Fruit fly (Drosophila melanogaster) whole organism, embryonic: Measurements from ENCODE around the gene Noc2.

ENCODE experiments used
- ATbp ChIP-seq: fragments of 200-800 bp; sonication (Bioruptor generic); optimal IDR thresholded peaks from 2 replicates; lab custom pipeline; 2017; ENCODE audit warnings: missing biosample characterization, mild to moderate bottlenecking, missing genetic modification characterization, missing genetic modification reagents
- Antp ChIP-seq: fragments of 200-800 bp; sonication (Bioruptor generic); optimal IDR thresholded peaks from 3 replicates; lab custom pipeline; 2016; ENCODE audit warnings: missing biosample characterization, missing genetic modification characterization
- Bteb2 ChIP-seq: fragments of 200-800 bp; sonication (Bioruptor generic); optimal IDR thresholded peaks from 2 replicates; lab custom pipeline; 2016; ENCODE audit warnings: missing biosample characterization, missing genetic modification characterization
- CG10462 ChIP-seq: fragments of 200-800 bp; sonication (Bioruptor generic); optimal IDR thresholded peaks from 2 replicates; lab custom pipeline; 2016; ENCODE audit warnings: missing biosample characterization, missing genetic modification characterization
- CG10543 ChIP-seq: fragments of 200-800 bp; sonication (Bioruptor generic); optimal IDR thresholded peaks from 3 replicates; lab custom pipeline; 2017; ENCODE audit warnings: missing biosample characterization, mild to moderate bottlenecking, missing genetic modification characterization, moderate library complexity
- CG11085 ChIP-seq: fragments of 200-800 bp; sonication (Bioruptor generic); IDR thresholded peaks from 2 replicates; pipeline ENCODE4 v1.3.6; 2022; ENCODE audit warnings: missing biosample characterization, missing genetic modification characterization
- CG11504 ChIP-seq: fragments of 200-800 bp; sonication (Bioruptor generic); optimal IDR thresholded peaks from 3 replicates; lab custom pipeline; 2019; ENCODE audit warnings: missing biosample characterization, mild to moderate bottlenecking, missing genetic modification characterization, moderate library complexity
- CG12299 ChIP-seq: fragments of 200-800 bp; sonication (Bioruptor generic); optimal IDR thresholded peaks from 2 replicates; lab custom pipeline; 2018; ENCODE audit warnings: missing biosample characterization, mild to moderate bottlenecking, missing genetic modification characterization
- CG13624 ChIP-seq: fragments of 200-800 bp; sonication (Bioruptor generic); optimal IDR thresholded peaks from 2 replicates; lab custom pipeline; 2016; ENCODE audit warnings: missing biosample characterization, missing genetic modification characterization
- CG15696 ChIP-seq: fragments of 200-800 bp; sonication (Bioruptor generic); optimal IDR thresholded peaks from 2 replicates; lab custom pipeline; 2019; ENCODE audit warnings: missing biosample characterization, mild to moderate bottlenecking, missing genetic modification characterization, moderate library complexity
- CG1603 ChIP-seq: fragments of 200-800 bp; sonication (Bioruptor generic); optimal IDR thresholded peaks from 2 replicates; lab custom pipeline; 2019; ENCODE audit warnings: missing biosample characterization, mild to moderate bottlenecking, missing genetic modification characterization, moderate library complexity
- CG17359 ChIP-seq: fragments of 200-800 bp; sonication (Bioruptor generic); optimal IDR thresholded peaks from 3 replicates; lab custom pipeline; 2018; ENCODE audit warnings: missing biosample characterization, mild to moderate bottlenecking, missing genetic modification characterization, moderate library complexity
- CG1792 ChIP-seq: fragments of 200-800 bp; sonication (Bioruptor generic); optimal IDR thresholded peaks from 2 replicates; lab custom pipeline; 2016; ENCODE audit warnings: missing biosample characterization, missing genetic modification characterization
- CG18599 ChIP-seq: fragments of 200-800 bp; sonication (Bioruptor generic); optimal IDR thresholded peaks from 3 replicates; lab custom pipeline; 2017; ENCODE audit warnings: missing biosample characterization, missing genetic modification characterization, mild to moderate bottlenecking, moderate library complexity, missing genetic modification reagents
- CG30403 ChIP-seq: fragments of 200-800 bp; sonication (Bioruptor generic); optimal IDR thresholded peaks from 3 replicates; lab custom pipeline; 2016; ENCODE audit warnings: missing biosample characterization, missing genetic modification characterization
- CG31224 ChIP-seq: fragments of 200-800 bp; sonication (Bioruptor generic); IDR thresholded peaks from 2 replicates; pipeline ENCODE4 v1.3.6; 2022; ENCODE audit warnings: missing biosample characterization, missing genetic modification characterization
- CG3281 ChIP-seq: fragments of 200-800 bp; sonication (Bioruptor generic); optimal IDR thresholded peaks from 3 replicates; lab custom pipeline; 2017; ENCODE audit warnings: missing biosample characterization, mild to moderate bottlenecking, missing genetic modification characterization
- CG34224 ChIP-seq: fragments of 200-800 bp; sonication (Bioruptor generic); IDR thresholded peaks from 3 replicates; pipeline ENCODE4 v1.3.6; 2022; ENCODE audit warnings: missing biosample characterization, missing genetic modification characterization; ENCODE audit not compliant: partially characterized antibody
- CG3838 ChIP-seq: fragments of 200-800 bp; sonication (Bioruptor generic); optimal IDR thresholded peaks from 3 replicates; lab custom pipeline; 2016; ENCODE audit warnings: missing biosample characterization, missing genetic modification characterization
- CG6791 ChIP-seq: fragments of 200-800 bp; sonication (Bioruptor generic); IDR thresholded peaks from 3 replicates; pipeline ENCODE4 v1.3.6; 2022; ENCODE audit warnings: missing biosample characterization, missing genetic modification characterization; ENCODE audit not compliant: partially characterized antibody
- CG7271 ChIP-seq: fragments of 200-800 bp; sonication (Bioruptor generic); optimal IDR thresholded peaks from 2 replicates; lab custom pipeline; 2018; ENCODE audit warnings: missing biosample characterization, mild to moderate bottlenecking, missing genetic modification characterization, moderate library complexity
- CG7839 ChIP-seq: fragments of 200-800 bp; sonication (Bioruptor generic); optimal IDR thresholded peaks from 3 replicates; lab custom pipeline; 2018; ENCODE audit warnings: missing biosample characterization, mild to moderate bottlenecking, missing genetic modification characterization, moderate library complexity
- Chrac-16 ChIP-seq: fragments of 200-800 bp; sonication (Bioruptor generic); optimal IDR thresholded peaks from 3 replicates; lab custom pipeline; 2016; ENCODE audit warnings: missing biosample characterization, missing genetic modification characterization
- Dbx ChIP-seq: fragments of 200-800 bp; sonication (Bioruptor generic); IDR thresholded peaks from 3 replicates; pipeline ENCODE4 v1.3.6; 2022; ENCODE audit warnings: missing biosample characterization, missing genetic modification characterization
- Deaf1 ChIP-seq: fragments of 200-800 bp; optimal IDR thresholded peaks from 3 replicates; lab custom pipeline; 2019; ENCODE audit warnings: missing biosample characterization, mild to moderate bottlenecking, missing genetic modification characterization, moderate library complexity
- E2f1 ChIP-seq: fragments of 200-800 bp; sonication (Bioruptor generic); IDR thresholded peaks from 2 replicates; pipeline ENCODE4 v1.3.6; 2022; ENCODE audit warnings: missing biosample characterization, missing genetic modification characterization
- HLH54F ChIP-seq: fragments of 200-800 bp; sonication (Bioruptor generic); optimal IDR thresholded peaks from 3 replicates; lab custom pipeline; 2016; ENCODE audit warnings: missing biosample characterization, missing genetic modification characterization
- Lim3 ChIP-seq: fragments of 200-800 bp; sonication (Bioruptor generic); IDR thresholded peaks from 2 replicates; pipeline ENCODE4 v1.3.6; 2022; ENCODE audit warnings: missing biosample characterization, missing genetic modification characterization
- Mad ChIP-seq: fragments of 200-800 bp; sonication (Bioruptor generic); optimal IDR thresholded peaks from 2 replicates; lab custom pipeline; 2016; ENCODE audit warnings: missing biosample characterization, missing genetic modification characterization
- NFAT ChIP-seq: fragments of 200-800 bp; sonication (Bioruptor generic); IDR thresholded peaks from 2 replicates; pipeline ENCODE4 v1.3.6; 2022; ENCODE audit warnings: missing biosample characterization, missing genetic modification characterization
- Neu2 ChIP-seq: fragments of 200-800 bp; sonication (Bioruptor generic); optimal IDR thresholded peaks from 3 replicates; lab custom pipeline; 2016; ENCODE audit warnings: missing biosample characterization, missing genetic modification characterization, borderline replicate concordance
- Poxn ChIP-seq: fragments of 200-800 bp; sonication (Bioruptor generic); IDR thresholded peaks from 2 replicates; pipeline ENCODE4 v1.3.6; 2022; ENCODE audit warnings: missing biosample characterization, missing genetic modification characterization
- Scr ChIP-seq: fragments of 200-800 bp; sonication (Bioruptor generic); IDR thresholded peaks from 2 replicates; pipeline ENCODE4 v1.3.6; 2022; ENCODE audit warnings: missing biosample characterization, missing genetic modification characterization; ENCODE audit not compliant: partially characterized antibody
- Sox100B ChIP-seq: fragments of 200-800 bp; sonication (Bioruptor generic); optimal IDR thresholded peaks from 3 replicates; lab custom pipeline; 2018; ENCODE audit warnings: missing biosample characterization, mild to moderate bottlenecking, missing genetic modification characterization
- Tbp ChIP-seq: fragments of >200 bp; optimal IDR thresholded peaks from 2 replicates; lab custom pipeline; 2018; ENCODE audit warnings: missing biosample characterization, missing genetic modification characterization
- Vsx1 ChIP-seq: fragments of 200-800 bp; sonication (Bioruptor generic); optimal IDR thresholded peaks from 2 replicates; lab custom pipeline; 2017; ENCODE audit warnings: missing biosample characterization, mild to moderate bottlenecking, missing genetic modification characterization, missing genetic modification reagents
- ash1 ChIP-seq: fragments of 200-800 bp; sonication (Bioruptor generic); optimal IDR thresholded peaks from 2 replicates; lab custom pipeline; 2018; ENCODE audit warnings: missing biosample characterization, mild to moderate bottlenecking, missing genetic modification characterization
- bsh ChIP-seq, 2 experiments: fragments of 200-800 bp; sonication (Bioruptor generic); optimal IDR thresholded peaks; 2 replicates each; lab custom pipeline; 2017 to 2018; ENCODE audit warnings: mild to moderate bottlenecking in 2 of 2, missing biosample characterization in 2 of 2, missing genetic modification characterization in 2 of 2, moderate library complexity in 1 of 2
- chm ChIP-seq: fragments of 200-800 bp; sonication (Bioruptor generic); IDR thresholded peaks from 2 replicates; pipeline ENCODE4 v1.3.6; 2022; ENCODE audit warnings: missing biosample characterization, missing genetic modification characterization
- dmrt11E ChIP-seq: fragments of 200-800 bp; sonication (Bioruptor generic); optimal IDR thresholded peaks from 3 replicates; lab custom pipeline; 2018; ENCODE audit warnings: missing biosample characterization, mild to moderate bottlenecking, missing genetic modification characterization, moderate library complexity
- dysf ChIP-seq: fragments of 200-800 bp; sonication (Bioruptor generic); IDR thresholded peaks from 3 replicates; pipeline ENCODE4 v1.3.6; 2022; ENCODE audit warnings: missing biosample characterization, missing genetic modification characterization
- exex ChIP-seq: fragments of 200-800 bp; sonication (Bioruptor generic); optimal IDR thresholded peaks from 4 replicates; lab custom pipeline; 2018; ENCODE audit warnings: missing biosample characterization, mild to moderate bottlenecking, missing genetic modification characterization, moderate library complexity
- fd96Cb ChIP-seq: fragments of 200-800 bp; sonication (Bioruptor generic); optimal IDR thresholded peaks from 2 replicates; lab custom pipeline; 2018; ENCODE audit warnings: missing biosample characterization, mild to moderate bottlenecking, missing genetic modification characterization, moderate library complexity
- ind ChIP-seq: fragments of 200-800 bp; sonication (Bioruptor generic); optimal IDR thresholded peaks from 3 replicates; lab custom pipeline; 2016; ENCODE audit warnings: missing biosample characterization, missing genetic modification characterization
- jing ChIP-seq: fragments of 200-800 bp; sonication (Bioruptor generic); optimal IDR thresholded peaks from 2 replicates; lab custom pipeline; 2018; ENCODE audit warnings: missing biosample characterization, mild to moderate bottlenecking, missing genetic modification characterization
- lab ChIP-seq: fragments of 200-800 bp; sonication (Bioruptor generic); optimal IDR thresholded peaks from 3 replicates; lab custom pipeline; 2017; ENCODE audit warnings: missing biosample characterization, missing genetic modification characterization, mild to moderate bottlenecking, moderate library complexity, missing genetic modification reagents
- nerfin-1 ChIP-seq: fragments of 200-800 bp; sonication (Bioruptor generic); optimal IDR thresholded peaks from 3 replicates; lab custom pipeline; 2019; ENCODE audit warnings: missing biosample characterization, mild to moderate bottlenecking, missing genetic modification characterization, moderate library complexity
- org-1 ChIP-seq: fragments of 200-800 bp; sonication (Bioruptor generic); optimal IDR thresholded peaks from 2 replicates; lab custom pipeline; 2017; ENCODE audit warnings: missing biosample characterization, missing genetic modification characterization
- pnt ChIP-seq: fragments of 200-800 bp; sonication (Bioruptor generic); optimal IDR thresholded peaks from 3 replicates; lab custom pipeline; 2016; ENCODE audit warnings: missing biosample characterization, missing genetic modification characterization
- sens ChIP-seq: fragments of 200-800 bp; sonication (Bioruptor generic); peaks from one replicate; lab custom pipeline; 2016; ENCODE audit warnings: missing biosample characterization, missing genetic modification characterization
- yki ChIP-seq: fragments of >200 bp; optimal IDR thresholded peaks from 3 replicates; lab custom pipeline; 2018

Noc2 gene

dm6 chr2L:21214961-21215362 is 51.5 kb downstream of the Noc2 start (continued):
- TF ChIP-seq jing (GFP tag; lab: Kevin White, UChicago): no peak
- TF ChIP-seq bsh (GFP tag; optimal IDR thresholded peaks at IDR 0.05; lab: Kevin White, UChicago): no peak
- peak; percentile 53 for TF ChIP-seq CG17359 (tag; lab: Kevin White, UChicago)
- peak; percentile 37 for TF ChIP-seq Chrac-16 (GFP tag; lab: Kevin White, UChicago)
- TF ChIP-seq CG12299 (tag; lab: Kevin White, UChicago): no peak
- TF ChIP-seq CG15696 (tag; lab: Kevin White, UChicago): peak; percentile 62
- peak; percentile 42 for TF ChIP-seq CG11085
- TF ChIP-seq fd96Cb (tag; lab: Kevin White, UChicago): peak; percentile 40
- TF ChIP-seq Scr: 0 out of 2 replicates have a peak, but pooled peaks have one; percentile 10
- peak; percentile 49 for TF ChIP-seq Mad (GFP tag; lab: Kevin White, UChicago)
- TF ChIP-seq CG1792 (GFP tag; lab: Kevin White, UChicago): peak; percentile 16
- TF ChIP-seq HLH54F (GFP tag; lab: Kevin White, UChicago): peak; percentile 60
- TF ChIP-seq CG31224 (GFP tag; lab: Robert Waterston, UW): no peak
- TF ChIP-seq CG6791: peak; percentile 67; the same call in 2 of the 3 replicates
- TF ChIP-seq Deaf1: peak; percentile 27
- no peak for TF ChIP-seq dysf
- TF ChIP-seq CG10462 (GFP tag; lab: Kevin White, UChicago): no peak
- TF ChIP-seq ATbp (GFP tag; lab: Kevin White, UChicago): peak; percentile 13
- TF ChIP-seq lab (GFP tag; lab: Kevin White, UChicago): peak; percentile 63
- no peak for TF ChIP-seq CG11504 (tag; lab: Kevin White, UChicago)
- no peak for TF ChIP-seq ash1 (GFP tag; lab: Kevin White, UChicago)
- peak; percentile 30 for TF ChIP-seq CG3281 (GFP tag; lab: Kevin White, UChicago)
- TF ChIP-seq Lim3 (GFP tag; lab: Robert Waterston, UW): no peak
- TF ChIP-seq Vsx1: no peak
- peak; percentile 75 for TF ChIP-seq sens (GFP tag; lab: Kevin White, UChicago)
- peak; percentile 60 for TF ChIP-seq exex (tag; lab: Kevin White, UChicago)
- TF ChIP-seq ind (GFP tag; lab: Kevin White, UChicago): peak; percentile 11
- peak; percentile 55 for TF ChIP-seq Dbx (GFP tag; lab: Robert Waterston, UW)
- peak; percentile 50 for TF ChIP-seq CG7839
- no peak for TF ChIP-seq yki (lab: Kevin White, UChicago)
- peak; percentile 34 for TF ChIP-seq CG1603 (tag; lab: Kevin White, UChicago)
- no peak for TF ChIP-seq Poxn
- peak; percentile 11 for TF ChIP-seq CG30403 (GFP tag; lab: Kevin White, UChicago)
- TF ChIP-seq CG34224 (GFP tag; lab: Robert Waterston, UW): 0 out of 3 replicates have a peak, but pooled peaks have one; percentile 37
- TF ChIP-seq dmrt11E: peak; percentile 19
- TF ChIP-seq org-1: no peak
- TF ChIP-seq Sox100B (GFP tag; lab: Kevin White, UChicago): no peak
- TF ChIP-seq pnt (GFP tag; lab: Kevin White, UChicago): peak; percentile 22
- no peak; the same call in 1 of the 2 replicates for TF ChIP-seq chm
- peak; percentile 27 for TF ChIP-seq nerfin-1 (tag; lab: Kevin White, UChicago)
- peak; percentile 36 for TF ChIP-seq Tbp (GFP tag; lab: Kevin White, UChicago)
- peak; percentile 22 for TF ChIP-seq CG13624 (GFP tag; lab: Kevin White, UChicago)
- TF ChIP-seq CG7271: no peak
- TF ChIP-seq NFAT (GFP tag; lab: Robert Waterston, UW): peak; percentile 64
- no peak for TF ChIP-seq CG3838 (GFP tag; lab: Kevin White, UChicago)
- TF ChIP-seq CG10543 (GFP tag; lab: Kevin White, UChicago): no peak
- TF ChIP-seq E2f1 (GFP tag; lab: Robert Waterston, UW): 0 out of 2 replicates have a peak, but pooled peaks have one; percentile 26
- TF ChIP-seq CG18599 (GFP tag; lab: Kevin White, UChicago): peak; percentile 47
- peak; percentile 0 for TF ChIP-seq Bteb2 (GFP tag; lab: Kevin White, UChicago)
- peak; percentile 46 for TF ChIP-seq Antp (GFP tag; lab: Kevin White, UChicago)
- TF ChIP-seq Neu2 (GFP tag; lab: Kevin White, UChicago): peak; percentile 2
